Worm (Caenorhabditis elegans): ENCODE data around the gene F13B12.6.

F13B12.6 gene

ce11 chrIV:10420440-10420839 is 2.8 kb upstream of the F13B12.6 start:
- TF ChIP-seq pha-4 (tag; optimal IDR thresholded peaks at IDR 0.05) (peak; percentile 44), pqm-1 (tag; optimal IDR thresholded peaks at IDR 0.05) (peak; percentile 48), nfya-1 (tag; optimal IDR thresholded peaks at IDR 0.05; ENCODE audit: insufficient read depth) (no peak), elt-2 (tag; optimal IDR thresholded peaks at IDR 0.05) (peak; percentile 61)

ce11 chrIV:10419896-10420295 is 2.2 kb upstream of the F13B12.6 start:
- TF ChIP-seq elt-2 (tag; optimal IDR thresholded peaks at IDR 0.05): no peak
- no peak for TF ChIP-seq elt-1 (tag; optimal IDR thresholded peaks at IDR 0.05)
- peak; percentile 73 for TF ChIP-seq lin-39 (tag; optimal IDR thresholded peaks at IDR 0.05)
- no peak for TF ChIP-seq ztf-11 (tag; optimal IDR thresholded peaks at IDR 0.05)
- TF ChIP-seq ama-1 (optimal IDR thresholded peaks at IDR 0.05): no peak
- TF ChIP-seq nhr-237 (tag; optimal IDR thresholded peaks at IDR 0.05): no peak
- TF ChIP-seq eor-1 (tag; optimal IDR thresholded peaks at IDR 0.05): no peak
- no peak for TF ChIP-seq R02D3.7 (tag; optimal IDR thresholded peaks at IDR 0.05)
- no peak for TF ChIP-seq fkh-2 (tag; optimal IDR thresholded peaks at IDR 0.05)
- TF ChIP-seq tbx-2 (tag; optimal IDR thresholded peaks at IDR 0.05): no peak
- no peak for TF ChIP-seq nhr-25 (tag; optimal IDR thresholded peaks at IDR 0.05)
- no peak for TF ChIP-seq elt-3 (tag; optimal IDR thresholded peaks at IDR 0.05)
- TF ChIP-seq unc-62 (GFP tag; optimal IDR thresholded peaks at IDR 0.05): peak; percentile 31
- no peak for TF ChIP-seq nhr-67 (tag; optimal IDR thresholded peaks at IDR 0.05)
- no peak for TF ChIP-seq pqm-1 (tag; optimal IDR thresholded peaks at IDR 0.05)

- no peak for TF ChIP-seq eor-1 (tag; optimal IDR thresholded peaks at IDR 0.05)
- TF ChIP-seq jun-1 (tag; optimal IDR thresholded peaks at IDR 0.05): no peak
- TF ChIP-seq nhr-77 (tag; optimal IDR thresholded peaks at IDR 0.05): no peak
- no peak for TF ChIP-seq ceh-9 (tag; optimal IDR thresholded peaks at IDR 0.05)
- TF ChIP-seq egl-27 (tag; optimal IDR thresholded peaks at IDR 0.05): no peak
- TF ChIP-seq ZK546.5 (tag; optimal IDR thresholded peaks at IDR 0.05): no peak
- TF ChIP-seq unc-39 (tag; optimal IDR thresholded peaks at IDR 0.05): no peak
- TF ChIP-seq zag-1 (tag; optimal IDR thresholded peaks at IDR 0.05): no peak
- TF ChIP-seq elt-2 (tag; optimal IDR thresholded peaks at IDR 0.05): no peak
- no peak for TF ChIP-seq nhr-28 (tag; optimal IDR thresholded peaks at IDR 0.05)
- TF ChIP-seq hmg-11 (tag; optimal IDR thresholded peaks at IDR 0.05): no peak
Observed at ce11 chrIV:10413828-10414227, 3.9 kb downstream of the F13B12.6 start, which contains the start of gene R10H10.7. Gene R10H10.7 (minus strand): TSS chrIV:10413928.

ce11 chrIV:10409377-10409776 is 8.3 kb downstream of the F13B12.6 start, which contains the start of gene rfk-1:
Gene rfk-1 (minus strand): TSS chrIV:10409477.
- TF ChIP-seq lin-15B (tag; optimal IDR thresholded peaks at IDR 0.05) (no peak), ceh-9 (tag; optimal IDR thresholded peaks at IDR 0.05) (no peak), nhr-43 (tag; optimal IDR thresholded peaks at IDR 0.05; ENCODE audit: poor library complexity, severe bottlenecking) (no peak), fkh-2 (tag; optimal IDR thresholded peaks at IDR 0.05) (no peak), ztf-11 (tag; optimal IDR thresholded peaks at IDR 0.05) (no peak), daf-12 (tag; optimal IDR thresholded peaks at IDR 0.05) (no peak), fkh-10 (GFP tag; optimal IDR thresholded peaks at IDR 0.05) (no peak), ZK546.5 (tag; optimal IDR thresholded peaks at IDR 0.05) (no peak), unc-39 (tag; optimal IDR thresholded peaks at IDR 0.05) (no peak), hmg-11 (tag; optimal IDR thresholded peaks at IDR 0.05) (no peak), unc-62 (GFP tag; optimal IDR thresholded peaks at IDR 0.05) (no peak), elt-1 (tag; optimal IDR thresholded peaks at IDR 0.05) (no peak), zag-1 (tag; optimal IDR thresholded peaks at IDR 0.05) (no peak)

- TF ChIP-seq nhr-23 (tag; optimal IDR thresholded peaks at IDR 0.05) (no peak), hmg-11 (tag; optimal IDR thresholded peaks at IDR 0.05) (peak; percentile 79), tbx-2 (tag; optimal IDR thresholded peaks at IDR 0.05) (peak; percentile 69), sea-2 (GFP tag; optimal IDR thresholded peaks at IDR 0.05) (peak; percentile 36), unc-62 (GFP tag; optimal IDR thresholded peaks at IDR 0.05) (peak; percentile 47), nhr-28 (tag; optimal IDR thresholded peaks at IDR 0.05) (no peak), nhr-237 (tag; optimal IDR thresholded peaks at IDR 0.05) (no peak), egl-5 (tag; optimal IDR thresholded peaks at IDR 0.05) (no peak), lin-39 (tag; optimal IDR thresholded peaks at IDR 0.05) (peak; percentile 68), snpc-4 (tag; optimal IDR thresholded peaks at IDR 0.05) (peak; percentile 54), ceh-28 (tag; optimal IDR thresholded peaks at IDR 0.05) (no peak), nfya-1 (tag; optimal IDR thresholded peaks at IDR 0.05; ENCODE audit: insufficient read depth) (peak; percentile 87), zag-1 (tag; optimal IDR thresholded peaks at IDR 0.05) (peak; percentile 24), lin-15B (tag; optimal IDR thresholded peaks at IDR 0.05) (peak; percentile 27), egl-27 (tag; optimal IDR thresholded peaks at IDR 0.05) (no peak), fkh-10 (GFP tag; optimal IDR thresholded peaks at IDR 0.05) (peak; percentile 71), eor-1 (tag; optimal IDR thresholded peaks at IDR 0.05) (no peak)
Observed at ce11 chrIV:10403193-10404058, 14.3 kb downstream of the F13B12.6 start, which contains the start of gene gpa-7. Gene gpa-7 (plus strand): TSS chrIV:10404008.

Data from whole organism, L3 larva.